Fruit fly (Drosophila melanogaster): ENCODE data around the gene spg.

- TF ChIP-seq h (optimal IDR thresholded peaks at IDR 0.05) (no peak), psq (optimal IDR thresholded peaks at IDR 0.05) (no peak), ttk (optimal IDR thresholded peaks at IDR 0.05) (no peak), insv (optimal IDR thresholded peaks at IDR 0.05) (no peak), Sin3A (optimal IDR thresholded peaks at IDR 0.05) (no peak)
Observed at dm6 chr3R:28889427-28889736, 44.3 kb downstream of the spg start.
